Worm (Caenorhabditis elegans) whole organism, L1 larva: ENCODE results near the gene cyn-13.

ENCODE experiments used
- ceh-8 ChIP-seq: fragments of 200-800 bp; sonication (Bioruptor generic); optimal IDR thresholded peaks from 2 replicates; lab custom pipeline; 2018; ENCODE audit warnings: mild to moderate bottlenecking, missing genetic modification characterization, moderate library complexity, missing compliant biosample characterization
- ceh-82 ChIP-seq, 3 experiments: fragments of 150-350 bp in 1 of 3; sonication (generic microtip) in 2 of 3; optimal IDR thresholded peaks; 2 replicates each; lab custom pipeline; 2014 to 2017; ENCODE audit warnings: missing biosample characterization in 3 of 3, missing genetic modification characterization in 3 of 3
- ets-5 ChIP-seq: fragments of 200-800 bp; sonication (Bioruptor generic); IDR thresholded peaks from 2 replicates; pipeline ENCODE4 v1.3.6; 2022; ENCODE audit warnings: missing genetic modification characterization, missing compliant biosample characterization
- fos-1 ChIP-seq: fragments of 150-350 bp; optimal IDR thresholded peaks from 2 replicates; lab custom pipeline; 2014; ENCODE audit warnings: missing biosample characterization, missing genetic modification characterization
- jun-1 ChIP-seq: fragments of 150-350 bp; optimal IDR thresholded peaks from 2 replicates; lab custom pipeline; 2014; ENCODE audit warnings: missing biosample characterization, missing genetic modification reagents, missing genetic modification characterization
- lin-14 ChIP-seq: fragments of 200-800 bp; sonication (Bioruptor generic); optimal IDR thresholded peaks from 2 replicates; lab custom pipeline; 2018; ENCODE audit warnings: mild to moderate bottlenecking, missing genetic modification characterization, moderate library complexity, missing compliant biosample characterization
- nhr-11 ChIP-seq: fragments of 150-350 bp; optimal IDR thresholded peaks from 2 replicates; lab custom pipeline; 2014; ENCODE audit warnings: missing biosample characterization, missing genetic modification characterization
- nhr-19 ChIP-seq: fragments of 200-800 bp; sonication (Bioruptor generic); conservative IDR thresholded peaks from 2 replicates; pipeline ENCODE4 v1.3.6; 2022; ENCODE audit warnings: missing genetic modification characterization, missing compliant biosample characterization
- nhr-90 ChIP-seq: sonication (generic microtip); optimal IDR thresholded peaks from 2 replicates; lab custom pipeline; 2016; ENCODE audit warnings: mild to moderate bottlenecking, missing genetic modification characterization, missing compliant biosample characterization; ENCODE audit not compliant: poor library complexity
- pqm-1 ChIP-seq: sonication (generic microtip); optimal IDR thresholded peaks from 3 replicates; lab custom pipeline; 2017; ENCODE audit warnings: missing biosample characterization, missing genetic modification characterization
- skn-1 ChIP-seq: fragments of 150-350 bp; optimal IDR thresholded peaks from 2 replicates; lab custom pipeline; 2014; ENCODE audit warnings: missing biosample characterization, missing genetic modification characterization
- sptf-1 ChIP-seq: fragments of 150-350 bp; optimal IDR thresholded peaks from 2 replicates; lab custom pipeline; 2014; ENCODE audit warnings: missing biosample characterization, missing genetic modification characterization

DNA sequence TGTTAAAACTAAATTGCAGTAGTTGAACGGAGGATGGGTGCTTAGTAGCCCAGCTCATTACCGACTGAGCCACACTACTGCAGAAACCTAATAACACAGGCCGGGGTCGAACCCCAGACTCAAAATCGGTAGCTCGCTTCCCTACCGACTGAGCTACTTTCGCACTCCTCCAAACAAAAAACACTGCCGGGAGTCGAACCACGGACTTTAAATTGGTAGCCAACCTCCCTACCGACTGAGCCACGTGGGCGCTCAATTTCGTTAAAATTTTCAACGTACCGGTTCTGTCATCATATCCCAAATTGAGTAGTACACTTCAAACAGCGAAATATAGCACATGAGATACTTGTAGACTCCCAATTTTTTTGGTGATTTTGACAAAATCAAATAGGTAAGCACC lies 34.0 kb upstream of the cyn-13 start:
- no peak for TF ChIP-seq ets-5 (GFP tag; lab: Robert Waterston, UW)
- TF ChIP-seq ceh-82 (tag; optimal IDR thresholded peaks at IDR 0.05; lab: Kevin White, UChicago): no peak
- no peak for TF ChIP-seq pqm-1 (tag; lab: Kevin White, UChicago)
- no peak for TF ChIP-seq lin-14
- TF ChIP-seq skn-1 (tag; lab: Kevin White, UChicago): no peak
- no peak for TF ChIP-seq nhr-11 (tag; lab: Kevin White, UChicago)
- no peak for TF ChIP-seq fos-1
- TF ChIP-seq ceh-8 (GFP tag; lab: Kevin White, UChicago): no peak
- no peak for TF ChIP-seq nhr-90 (tag; lab: Kevin White, UChicago)
- no peak for TF ChIP-seq sptf-1
- no peak for TF ChIP-seq nhr-19 (GFP tag; lab: Robert Waterston, UW)
- TF ChIP-seq jun-1 (tag; lab: Kevin White, UChicago): no peak
